Fruit fly (Drosophila melanogaster): Measurements from ENCODE around the gene mRpL20.

dm6 chr3L:13014693-13015092 lies 3.0 kb downstream of the mRpL20 start:
- TF ChIP-seq Mnt (GFP tag; optimal IDR thresholded peaks at IDR 0.05), result no peak
- TF ChIP-seq CG11617 (GFP tag; optimal IDR thresholded peaks at IDR 0.05), result no peak
- TF ChIP-seq Crg-1 (GFP tag; optimal IDR thresholded peaks at IDR 0.05), result no peak
- TF ChIP-seq Clk (GFP tag; optimal IDR thresholded peaks at IDR 0.05), result no peak
- no peak for TF ChIP-seq CG1620 (GFP tag; optimal IDR thresholded peaks at IDR 0.05)
- TF ChIP-seq kay (GFP tag; ENCODE audit: borderline replicate concordance), result no peak
- no peak for TF ChIP-seq CG12768 (GFP tag; optimal IDR thresholded peaks at IDR 0.05)
- no peak for TF ChIP-seq CG14711 (tag; optimal IDR thresholded peaks at IDR 0.05)
- no peak for TF ChIP-seq bab1 (GFP tag; optimal IDR thresholded peaks at IDR 0.05)
- TF ChIP-seq cnc (optimal IDR thresholded peaks at IDR 0.05), result no peak
- TF ChIP-seq ovo (GFP tag; optimal IDR thresholded peaks at IDR 0.05), result no peak
- TF ChIP-seq CG7101 (tag; optimal IDR thresholded peaks at IDR 0.05), result no peak

Measured in whole organism, adult.